Fruit fly (Drosophila melanogaster) Kc167 (cell line): ENCODE results near the gene Cog3.

Source experiments
- h ChIP-seq: fragments of >200 bp; optimal IDR thresholded peaks from 3 replicates; lab custom pipeline; 2018; ENCODE audit warnings: missing external identifiers
- insv ChIP-seq: fragments of >200 bp; optimal IDR thresholded peaks from 3 replicates; lab custom pipeline; 2018; ENCODE audit warnings: missing external identifiers
- psq ChIP-seq: fragments of >200 bp; optimal IDR thresholded peaks from 2 replicates; lab custom pipeline; 2017; ENCODE audit warnings: missing external identifiers
- ttk ChIP-seq: sonication (Bioruptor generic); optimal IDR thresholded peaks from 2 replicates; lab custom pipeline; 2017; ENCODE audit warnings: missing external identifiers

DNA sequence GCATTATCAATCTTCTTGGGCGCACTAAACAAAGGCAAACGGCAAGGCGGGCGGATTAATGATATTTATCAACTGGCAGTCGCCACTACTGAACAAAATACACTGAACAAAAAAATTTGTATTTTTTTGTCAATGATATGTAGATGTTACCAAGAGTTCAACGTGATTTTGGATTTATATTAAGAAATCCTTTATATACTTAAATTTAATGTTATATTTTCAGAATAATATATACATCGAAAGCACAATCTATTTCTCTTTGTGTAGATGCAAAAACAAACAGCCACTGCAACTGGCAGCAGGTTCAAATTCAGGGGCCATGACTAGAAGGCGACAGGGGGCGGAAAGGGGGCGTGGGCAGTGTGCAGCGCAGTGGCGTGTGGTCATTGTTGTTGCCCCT is 25.8 kb upstream of the Cog3 start:
- TF ChIP-seq insv (lab: Kevin White, UChicago) (no peak), h (lab: Kevin White, UChicago) (no peak), ttk (no peak), psq (lab: Kevin White, UChicago) (no peak)
